Worm (Caenorhabditis elegans) whole organism, L4 larva: ENCODE measurements around the gene Y38F1A.8.

Experiments
- T20F7.1 ChIP-seq: fragments of 200-800 bp; sonication (Bioruptor generic); optimal IDR thresholded peaks from 2 replicates; lab custom pipeline; 2018; ENCODE audit warnings: mild to moderate bottlenecking, missing genetic modification characterization, missing compliant biosample characterization
- arid-1 ChIP-seq: fragments of 200-800 bp; sonication (Bioruptor generic); conservative IDR thresholded peaks from 2 replicates; pipeline ENCODE4 v1.3.6; 2022; ENCODE audit warnings: missing genetic modification reagents, missing genetic modification characterization, missing compliant biosample characterization
- ceh-28 ChIP-seq: fragments of 150-350 bp; optimal IDR thresholded peaks from 2 replicates; lab custom pipeline; 2014; ENCODE audit warnings: missing biosample characterization, missing genetic modification reagents, missing genetic modification characterization
- ceh-62 ChIP-seq: sonication (generic microtip); optimal IDR thresholded peaks from 2 replicates; lab custom pipeline; 2017; ENCODE audit warnings: missing biosample characterization, missing genetic modification characterization
- daf-16 ChIP-seq, 3 experiments: sonication (generic microtip); optimal IDR thresholded peaks; 2 replicates each; lab custom pipeline; 2016 to 2017; ENCODE audit warnings: missing genetic modification characterization in 3 of 3, missing genetic modification reagents in 3 of 3, mild to moderate bottlenecking in 2 of 3, missing compliant biosample characterization in 2 of 3, missing biosample characterization in 1 of 3, moderate library complexity in 1 of 3
- dmd-6 ChIP-seq: fragments of 200-800 bp; sonication (Bioruptor generic); IDR thresholded peaks from 2 replicates; pipeline ENCODE4 v1.3.6; 2022; ENCODE audit warnings: missing genetic modification reagents, missing genetic modification characterization, missing compliant biosample characterization
- hif-1 ChIP-seq, 2 experiments: sonication (generic microtip); optimal IDR thresholded peaks; 2 replicates each; lab custom pipeline; 2016 to 2017; ENCODE audit warnings: missing compliant biosample characterization in 2 of 2, missing genetic modification characterization in 2 of 2, missing genetic modification reagents in 2 of 2, missing genotype in 2 of 2, mild to moderate bottlenecking in 1 of 2
- lin-1 ChIP-seq: fragments of 200-800 bp; sonication (Bioruptor generic); IDR thresholded peaks from 2 replicates; pipeline ENCODE4 v1.3.6; 2022; ENCODE audit warnings: missing genetic modification reagents, missing genetic modification characterization, missing compliant biosample characterization
- mep-1 ChIP-seq: fragments of 150-350 bp; sonication (generic microtip); optimal IDR thresholded peaks from 3 replicates; lab custom pipeline; 2014; ENCODE audit warnings: missing biosample characterization, missing genetic modification characterization
- nhr-237 ChIP-seq: sonication (generic microtip); optimal IDR thresholded peaks from 2 replicates; lab custom pipeline; 2017; ENCODE audit warnings: missing biosample characterization, missing genetic modification characterization

DNA sequence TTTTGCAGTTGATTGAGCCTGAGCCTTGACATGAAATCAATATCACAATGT is 35.3 kb downstream of the Y38F1A.8 start, which contains the start of gene ptr-18:
- TF ChIP-seq mep-1 (no peak), nhr-237 (tag; lab: Kevin White, UChicago) (no peak), arid-1 (GFP tag; lab: Robert Waterston, UW) (no peak), hif-1 (tag; optimal IDR thresholded peaks at IDR 0.05; lab: Kevin White, UChicago) (no peak), dmd-6 (GFP tag; lab: Robert Waterston, UW) (no peak), ceh-62 (tag; lab: Kevin White, UChicago) (no peak), lin-1 (GFP tag; lab: Robert Waterston, UW) (no peak), daf-16 (GFP tag; optimal IDR thresholded peaks at IDR 0.05; lab: Kevin White, UChicago) (no peak), daf-16 (tag; optimal IDR thresholded peaks at IDR 0.05; lab: Kevin White, UChicago) (no peak), T20F7.1 (GFP tag; lab: Kevin White, UChicago) (no peak), ceh-28 (tag; lab: Kevin White, UChicago) (no peak)
